Worm (Caenorhabditis elegans) whole organism, L3 larva: ENCODE data around the gene cdka-1.
A peak's percentile ranks its signal among the peaks of the same experiment; 100 is the strongest.

Experiments used
- R02D3.7 ChIP-seq: fragments of 150-350 bp; optimal IDR thresholded peaks from 2 replicates; lab custom pipeline; 2014; ENCODE audit warnings: missing biosample characterization, missing genetic modification characterization
- ZK546.5 ChIP-seq: sonication (generic microtip); optimal IDR thresholded peaks from 2 replicates; lab custom pipeline; 2017; ENCODE audit warnings: missing biosample characterization, missing genetic modification characterization
- aly-2 ChIP-seq: fragments of 150-350 bp; optimal IDR thresholded peaks from 2 replicates; lab custom pipeline; 2014; ENCODE audit warnings: missing biosample characterization, missing genetic modification characterization
- ama-1 ChIP-seq: fragments of 150-350 bp; optimal IDR thresholded peaks from 2 replicates; lab custom pipeline; 2018
- ceh-16 ChIP-seq: sonication (generic microtip); optimal IDR thresholded peaks from 2 replicates; lab custom pipeline; 2017; ENCODE audit warnings: missing biosample characterization, missing genetic modification characterization
- ceh-28 ChIP-seq: fragments of 150-350 bp; optimal IDR thresholded peaks from 2 replicates; lab custom pipeline; 2014; ENCODE audit warnings: missing biosample characterization, missing genetic modification reagents, missing genetic modification characterization
- ceh-82 ChIP-seq: fragments of 150-350 bp; optimal IDR thresholded peaks from 2 replicates; lab custom pipeline; 2014; ENCODE audit warnings: missing biosample characterization, missing genetic modification characterization
- ceh-9 ChIP-seq: sonication (generic microtip); optimal IDR thresholded peaks from 2 replicates; lab custom pipeline; 2018; ENCODE audit warnings: missing biosample characterization, missing genetic modification characterization
- daf-12 ChIP-seq: fragments of 150-350 bp; optimal IDR thresholded peaks from 2 replicates; lab custom pipeline; 2014; ENCODE audit warnings: missing biosample characterization, missing genetic modification reagents, missing genetic modification characterization
- egl-27 ChIP-seq: sonication (generic microtip); optimal IDR thresholded peaks from 4 replicates; lab custom pipeline; 2017; ENCODE audit warnings: missing biosample characterization, missing genetic modification reagents, missing genetic modification characterization
- egl-5 ChIP-seq: fragments of 150-350 bp; optimal IDR thresholded peaks from 2 replicates; lab custom pipeline; 2017; ENCODE audit warnings: missing biosample characterization, missing genetic modification reagents, missing genetic modification characterization, inconsistent platforms
- elt-1 ChIP-seq: fragments of 150-350 bp; optimal IDR thresholded peaks from 2 replicates; lab custom pipeline; 2014; ENCODE audit warnings: missing biosample characterization, missing genetic modification characterization
- elt-2 ChIP-seq: sonication (generic microtip); optimal IDR thresholded peaks from 2 replicates; lab custom pipeline; 2016; ENCODE audit warnings: missing genetic modification reagents, mild to moderate bottlenecking, missing genetic modification characterization, missing compliant biosample characterization
- elt-3 ChIP-seq, 3 experiments: fragments of 150-350 bp in 1 of 3; sonication (generic microtip) in 2 of 3; optimal IDR thresholded peaks; 2 replicates in 2 of 3; 4 replicates in 1 of 3; lab custom pipeline; 2014 to 2017; ENCODE audit warnings: missing biosample characterization in 3 of 3, missing genetic modification characterization in 3 of 3
- eor-1 ChIP-seq, 2 experiments: fragments of 150-350 bp; optimal IDR thresholded peaks; 2 replicates each; lab custom pipeline; 2014 to 2018; ENCODE audit warnings: missing biosample characterization in 2 of 2, missing genetic modification characterization in 2 of 2
- fkh-10 ChIP-seq: sonication (generic microtip); optimal IDR thresholded peaks from 2 replicates; lab custom pipeline; 2017; ENCODE audit warnings: missing biosample characterization, missing genetic modification reagents, missing genetic modification characterization
- fkh-2 ChIP-seq: fragments of 150-350 bp; optimal IDR thresholded peaks from 2 replicates; lab custom pipeline; 2014; ENCODE audit warnings: missing biosample characterization, missing genetic modification reagents, missing genetic modification characterization
- hmg-11 ChIP-seq: sonication (generic microtip); optimal IDR thresholded peaks from 2 replicates; lab custom pipeline; 2016; ENCODE audit warnings: missing genetic modification characterization, missing compliant biosample characterization
- jun-1 ChIP-seq: fragments of 150-350 bp; optimal IDR thresholded peaks from 2 replicates; lab custom pipeline; 2014; ENCODE audit warnings: missing biosample characterization, missing genetic modification reagents, missing genetic modification characterization
- lin-15B ChIP-seq: fragments of 150-350 bp; optimal IDR thresholded peaks from 2 replicates; lab custom pipeline; 2014; ENCODE audit warnings: missing biosample characterization, missing genetic modification characterization
- lin-39 ChIP-seq: fragments of 150-350 bp; optimal IDR thresholded peaks from 2 replicates; lab custom pipeline; 2018; ENCODE audit warnings: missing biosample characterization, missing genetic modification reagents, missing genetic modification characterization
- lsy-12 ChIP-seq: sonication (generic microtip); optimal IDR thresholded peaks from 2 replicates; lab custom pipeline; 2016; ENCODE audit warnings: mild to moderate bottlenecking, missing genetic modification characterization, missing compliant biosample characterization
- mdl-1 ChIP-seq: fragments of 150-350 bp; optimal IDR thresholded peaks from 2 replicates; lab custom pipeline; 2014; ENCODE audit warnings: missing biosample characterization, missing genetic modification characterization
- nfya-1 ChIP-seq: sonication (generic microtip); optimal IDR thresholded peaks from 2 replicates; lab custom pipeline; 2017; ENCODE audit warnings: missing genetic modification characterization, mild to moderate bottlenecking, missing compliant biosample characterization, antibody characterized with exemption, moderate library complexity; ENCODE audit not compliant: insufficient read depth
- nhr-12 ChIP-seq: fragments of 150-350 bp; optimal IDR thresholded peaks from 2 replicates; lab custom pipeline; 2014; ENCODE audit warnings: missing biosample characterization, missing genetic modification characterization
- nhr-23 ChIP-seq: fragments of 150-350 bp; optimal IDR thresholded peaks from 2 replicates; lab custom pipeline; 2014; ENCODE audit warnings: missing biosample characterization, missing genetic modification reagents, missing genetic modification characterization
- nhr-237 ChIP-seq: fragments of 150-350 bp; optimal IDR thresholded peaks from 2 replicates; lab custom pipeline; 2014; ENCODE audit warnings: missing biosample characterization, missing genetic modification characterization
- nhr-25 ChIP-seq: sonication (generic microtip); optimal IDR thresholded peaks from 2 replicates; lab custom pipeline; 2017; ENCODE audit warnings: missing biosample characterization, missing genetic modification characterization
- nhr-28 ChIP-seq: fragments of 150-350 bp; optimal IDR thresholded peaks from 2 replicates; lab custom pipeline; 2014; ENCODE audit warnings: missing biosample characterization, missing genetic modification characterization
- nhr-43 ChIP-seq: sonication (generic microtip); optimal IDR thresholded peaks from 2 replicates; lab custom pipeline; 2016; ENCODE audit warnings: mild to moderate bottlenecking, missing genetic modification characterization, missing compliant biosample characterization; ENCODE audit not compliant: poor library complexity, severe bottlenecking
- nhr-76 ChIP-seq: fragments of 150-350 bp; sonication (generic microtip); optimal IDR thresholded peaks from 5 replicates; lab custom pipeline; 2014; ENCODE audit warnings: missing biosample characterization, missing genetic modification characterization
- nhr-77 ChIP-seq: fragments of 150-350 bp; optimal IDR thresholded peaks from 2 replicates; lab custom pipeline; 2014; ENCODE audit warnings: missing biosample characterization, missing genetic modification characterization
- pqm-1 ChIP-seq: fragments of 150-350 bp; optimal IDR thresholded peaks from 2 replicates; lab custom pipeline; 2017; ENCODE audit warnings: missing biosample characterization, missing genetic modification characterization, inconsistent platforms
- sea-2 ChIP-seq: fragments of 150-350 bp; sonication (generic microtip); optimal IDR thresholded peaks from 4 replicates; lab custom pipeline; 2014; ENCODE audit warnings: missing biosample characterization, missing genetic modification reagents, missing genetic modification characterization
- snpc-4 ChIP-seq: fragments of 150-350 bp; optimal IDR thresholded peaks from 2 replicates; lab custom pipeline; 2014; ENCODE audit warnings: missing biosample characterization, missing genetic modification characterization
- tbx-2 ChIP-seq: sonication (generic microtip); optimal IDR thresholded peaks from 2 replicates; lab custom pipeline; 2016; ENCODE audit warnings: mild to moderate bottlenecking, missing genetic modification characterization, missing compliant biosample characterization
- unc-39 ChIP-seq: sonication (generic microtip); optimal IDR thresholded peaks from 4 replicates; lab custom pipeline; 2017; ENCODE audit warnings: missing biosample characterization, missing genetic modification characterization
- zag-1 ChIP-seq: fragments of 150-350 bp; optimal IDR thresholded peaks from 2 replicates; lab custom pipeline; 2014; ENCODE audit warnings: missing biosample characterization, missing genetic modification characterization
- ztf-11 ChIP-seq: fragments of 150-350 bp; optimal IDR thresholded peaks from 2 replicates; lab custom pipeline; 2014; ENCODE audit warnings: missing biosample characterization, missing genetic modification characterization

cdka-1 gene

ce11 chrIII:4634947-4635346 is 23.6 kb upstream of the cdka-1 start, which contains the start of gene clec-153:
Gene clec-153 (plus strand): TSS chrIII:4635247.
- TF ChIP-seq nhr-77 (no peak), ZK546.5 (no peak), ztf-11 (no peak), lin-39 (tag; lab: Kevin White, UChicago) (no peak), nhr-25 (tag; lab: Kevin White, UChicago) (no peak), nhr-23 (tag; lab: Kevin White, UChicago) (no peak), mdl-1 (no peak)

ce11 chrIII:4643262-4643661 is 15.3 kb upstream of the cdka-1 start, which contains the start of gene pfas-1:
Gene pfas-1 (minus strand): TSS chrIII:4643310.
- TF ChIP-seq nfya-1 (tag; lab: Kevin White, UChicago): no peak
- TF ChIP-seq jun-1 (tag; lab: Kevin White, UChicago): no peak
- TF ChIP-seq ceh-16 (tag; lab: Kevin White, UChicago): no peak
- TF ChIP-seq pqm-1: peak; percentile 57
- no peak for TF ChIP-seq nhr-23 (tag; lab: Kevin White, UChicago)
- TF ChIP-seq nhr-43 (tag; lab: Kevin White, UChicago): no peak
- TF ChIP-seq lin-39 (tag; lab: Kevin White, UChicago): no peak
- peak; percentile 79 for TF ChIP-seq elt-2
- no peak for TF ChIP-seq unc-39 (tag; lab: Kevin White, UChicago)
- TF ChIP-seq mdl-1: no peak
- TF ChIP-seq ZK546.5: no peak
- no peak for TF ChIP-seq nhr-77
- TF ChIP-seq, all 47 proteins: peak for 2

ce11 chrIII:4646246-4646645 is 12.3 kb upstream of the cdka-1 start, which contains the start of gene pqn-29:
Gene pqn-29 (minus strand): TSS chrIII:4646346.
- TF ChIP-seq ceh-82 (no peak), lsy-12 (tag; lab: Kevin White, UChicago) (no peak), ceh-9 (no peak), egl-27 (tag; lab: Kevin White, UChicago) (no peak), tbx-2 (tag; lab: Kevin White, UChicago) (no peak), egl-5 (tag; lab: Kevin White, UChicago) (no peak), jun-1 (tag; lab: Kevin White, UChicago) (no peak), fkh-10 (GFP tag; lab: Kevin White, UChicago) (no peak), nhr-28 (tag; lab: Kevin White, UChicago) (no peak), R02D3.7 (no peak), fkh-2 (tag; lab: Kevin White, UChicago) (no peak), aly-2 (tag; lab: Kevin White, UChicago) (no peak), elt-1 (no peak), ama-1 (lab: Kevin White, UChicago) (no peak), unc-39 (tag; lab: Kevin White, UChicago) (no peak), zag-1 (no peak), ztf-11 (no peak)
- TF ChIP-seq, all 47 proteins: peak for 0

DNA sequence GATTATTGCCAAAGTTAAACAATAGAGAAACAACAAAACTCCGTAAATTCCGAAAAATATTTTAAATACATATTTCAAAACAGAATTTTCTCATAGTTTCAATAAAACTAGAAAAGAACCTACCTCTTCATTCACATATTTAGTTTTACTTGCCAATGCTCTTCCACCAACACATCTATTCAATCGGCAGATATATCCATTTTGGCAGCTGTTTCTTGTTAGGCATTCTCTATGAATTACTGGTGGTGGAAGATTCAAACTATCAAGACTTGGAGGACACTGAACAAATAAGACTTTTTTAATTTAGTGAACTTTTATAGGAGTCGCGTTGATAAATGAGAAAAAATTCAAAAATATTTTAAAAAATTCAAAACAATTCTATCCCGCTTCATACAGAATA is 11.3 kb upstream of the cdka-1 start:
- TF ChIP-seq nhr-43 (tag; lab: Kevin White, UChicago): no peak

- TF ChIP-seq nhr-12 (tag; lab: Kevin White, UChicago) (no peak), daf-12 (tag; lab: Kevin White, UChicago) (no peak), nhr-25 (tag; lab: Kevin White, UChicago) (no peak), egl-5 (tag; lab: Kevin White, UChicago) (no peak), tbx-2 (tag; lab: Kevin White, UChicago) (no peak), mdl-1 (no peak), snpc-4 (tag; lab: Kevin White, UChicago) (no peak), elt-2 (peak; percentile 44), pqm-1 (peak; percentile 59), hmg-11 (tag; lab: Kevin White, UChicago) (no peak)
These were observed 10.7 kb upstream of the cdka-1 start, which contains the start of gene T23F11.6 for ce11 chrIII:4647878-4648277. Gene T23F11.6 (minus strand): TSS chrIII:4647922.

DNA sequence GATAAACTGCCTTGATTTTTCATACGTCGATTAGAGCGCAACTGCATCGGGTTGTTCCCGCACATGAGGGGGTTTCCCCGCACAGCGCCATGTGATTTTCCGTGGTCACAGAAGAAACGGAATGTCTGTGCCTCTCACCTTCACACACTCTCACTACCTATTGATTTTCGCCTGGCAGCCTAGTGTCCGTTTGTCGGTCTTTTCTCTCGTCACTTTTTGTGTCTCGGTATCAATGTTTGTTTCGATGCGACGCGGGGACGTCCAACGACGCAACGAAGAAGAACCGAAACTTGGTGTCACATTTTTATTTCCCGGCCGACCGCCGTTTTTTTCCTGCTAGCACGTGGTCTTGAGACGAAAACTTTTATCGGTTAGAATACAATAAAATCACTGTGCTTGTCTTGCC is 9.2 kb upstream of the cdka-1 start:
- TF ChIP-seq egl-27 (tag; lab: Kevin White, UChicago) (peak; percentile 35), nhr-25 (tag; lab: Kevin White, UChicago) (peak; percentile 98), nhr-77 (no peak), ceh-28 (tag; lab: Kevin White, UChicago) (peak; percentile 95), ceh-16 (tag; lab: Kevin White, UChicago) (no peak), ztf-11 (no peak), daf-12 (tag; lab: Kevin White, UChicago) (no peak), fkh-2 (tag; lab: Kevin White, UChicago) (no peak), zag-1 (no peak), nhr-237 (tag; lab: Kevin White, UChicago) (no peak), elt-3 (tag; optimal IDR thresholded peaks at IDR 0.05; lab: Kevin White, UChicago) (peak in 1 of 3 experiments; percentile 93), lin-39 (tag; lab: Kevin White, UChicago) (peak; percentile 90), elt-2 (peak; percentile 96), sea-2 (GFP tag; lab: Kevin White, UChicago) (peak; percentile 47), jun-1 (tag; lab: Kevin White, UChicago) (peak; percentile 93), egl-5 (tag; lab: Kevin White, UChicago) (peak; percentile 88), pqm-1 (peak; percentile 98), R02D3.7 (peak; percentile 64), hmg-11 (tag; lab: Kevin White, UChicago) (peak; percentile 81), nhr-76 (tag; lab: Kevin White, UChicago) (peak; percentile 21), lin-15B (tag; lab: Kevin White, UChicago) (peak; percentile 87), unc-39 (tag; lab: Kevin White, UChicago) (no peak), eor-1 (tag; optimal IDR thresholded peaks at IDR 0.05; lab: Kevin White, UChicago) (no peak), nfya-1 (tag; lab: Kevin White, UChicago) (peak; percentile 90), aly-2 (tag; lab: Kevin White, UChicago) (no peak)
